Fruit fly (Drosophila melanogaster) Kc167 (cell line): Measurements from ENCODE around the gene CG34342.

Experiments
- h ChIP-seq: fragments of >200 bp; optimal IDR thresholded peaks from 3 replicates; lab custom pipeline; 2018; ENCODE audit warnings: missing external identifiers
- insv ChIP-seq: fragments of >200 bp; optimal IDR thresholded peaks from 3 replicates; lab custom pipeline; 2018; ENCODE audit warnings: missing external identifiers
- psq ChIP-seq: fragments of >200 bp; optimal IDR thresholded peaks from 2 replicates; lab custom pipeline; 2017; ENCODE audit warnings: missing external identifiers

DNA sequence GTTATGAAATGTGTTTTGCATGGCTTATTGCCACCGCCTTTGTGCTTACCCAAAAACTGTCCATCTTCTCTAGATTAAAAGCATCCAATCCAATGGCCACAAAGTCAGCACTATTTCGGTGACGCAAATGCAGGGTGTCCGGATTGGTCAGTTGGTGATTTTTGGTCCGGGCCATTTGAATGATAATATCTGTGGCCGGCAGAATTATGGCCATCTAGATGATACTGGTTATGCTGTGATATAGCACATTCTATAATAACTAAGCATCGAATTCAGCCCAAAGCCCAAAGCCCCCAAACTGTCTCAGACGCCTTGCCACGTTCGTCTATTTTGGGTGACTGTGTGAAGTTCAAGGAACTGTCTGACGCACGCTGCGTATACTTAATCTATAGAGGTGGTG is 45.5 kb upstream of the CG34342 start:
- TF ChIP-seq h (lab: Kevin White, UChicago) (no peak), psq (lab: Kevin White, UChicago) (no peak), insv (lab: Kevin White, UChicago) (no peak)
